Worm (Caenorhabditis elegans) whole organism, mixed stage, embryonic: ENCODE results near the gene clec-144.

Experiments
- blmp-1 ChIP-seq: fragments of 150-350 bp; optimal IDR thresholded peaks from 2 replicates; lab custom pipeline; 2014; ENCODE audit warnings: missing biosample characterization, missing genetic modification characterization
- ces-1 ChIP-seq: fragments of 150-350 bp; optimal IDR thresholded peaks from 2 replicates; lab custom pipeline; 2014; ENCODE audit warnings: missing biosample characterization, missing genetic modification reagents, missing genetic modification characterization
- nhr-28 ChIP-seq: fragments of 150-350 bp; optimal IDR thresholded peaks from 2 replicates; lab custom pipeline; 2014; ENCODE audit warnings: missing biosample characterization, missing genetic modification characterization
- nhr-76 ChIP-seq: sonication (generic microtip); optimal IDR thresholded peaks from 2 replicates; lab custom pipeline; 2017; ENCODE audit warnings: missing biosample characterization, missing genetic modification characterization
- snpc-4 ChIP-seq: fragments of 150-350 bp; optimal IDR thresholded peaks from 2 replicates; lab custom pipeline; 2014; ENCODE audit warnings: missing biosample characterization, missing genetic modification characterization
- zip-8 ChIP-seq: fragments of 150-350 bp; optimal IDR thresholded peaks from 2 replicates; lab custom pipeline; 2014; ENCODE audit warnings: missing biosample characterization, missing genetic modification characterization

ce11 chrII:11844072-11844471, 11.7 kb upstream of the clec-144 start:
- TF ChIP-seq zip-8 (tag; lab: Kevin White, UChicago): no peak
- TF ChIP-seq nhr-76: no peak
- no peak for TF ChIP-seq ces-1 (GFP tag; lab: Kevin White, UChicago)
- TF ChIP-seq blmp-1 (tag; lab: Kevin White, UChicago): no peak
- no peak for TF ChIP-seq nhr-28
- no peak for TF ChIP-seq snpc-4 (tag; lab: Kevin White, UChicago)
